Worm (Caenorhabditis elegans): Measurements from ENCODE around the gene F42A9.11.
A peak's percentile ranks its signal among the peaks of the same experiment; 100 is the strongest.

F42A9.11 gene

ce11 chrIV:8605217-8605616 lies 22.2 kb upstream of the F42A9.11 start:
- no peak for TF ChIP-seq ref-1 (GFP tag; conservative IDR thresholded peaks at IDR 0.05)
- no peak for TF ChIP-seq med-1 (GFP tag; optimal IDR thresholded peaks at IDR 0.05; ENCODE audit: insufficient read depth)
- TF ChIP-seq klf-2 (GFP tag; conservative IDR thresholded peaks at IDR 0.05), result no peak
- TF ChIP-seq cog-1 (tag; optimal IDR thresholded peaks at IDR 0.05), result no peak
- no peak for TF ChIP-seq tab-1 (GFP tag; IDR thresholded peaks at IDR 0.05)
- no peak for TF ChIP-seq T22C8.4 (GFP tag; IDR thresholded peaks at IDR 0.05)
- no peak for TF ChIP-seq ztf-23 (GFP tag; IDR thresholded peaks at IDR 0.05)
- TF ChIP-seq flt-1 (GFP tag; IDR thresholded peaks at IDR 0.05), result no peak
- TF ChIP-seq ztf-29 (GFP tag; IDR thresholded peaks at IDR 0.05), result no peak

- TF ChIP-seq cog-1 (tag; optimal IDR thresholded peaks at IDR 0.05), result no peak
Measured at ce11 chrIV:8608204-8608603, 19.2 kb upstream of the F42A9.11 start.

- TF ChIP-seq T22C8.4 (GFP tag; IDR thresholded peaks at IDR 0.05), result no peak
- no peak for TF ChIP-seq flt-1 (GFP tag; IDR thresholded peaks at IDR 0.05)
- TF ChIP-seq med-1 (GFP tag; optimal IDR thresholded peaks at IDR 0.05; ENCODE audit: insufficient read depth), result no peak
- TF ChIP-seq cog-1 (tag; optimal IDR thresholded peaks at IDR 0.05), result no peak
- TF ChIP-seq tab-1 (GFP tag; IDR thresholded peaks at IDR 0.05), result no peak
- TF ChIP-seq ztf-23 (GFP tag; IDR thresholded peaks at IDR 0.05), result no peak
- TF ChIP-seq klf-2 (GFP tag; conservative IDR thresholded peaks at IDR 0.05), result no peak
- no peak for TF ChIP-seq ztf-29 (GFP tag; IDR thresholded peaks at IDR 0.05)
- no peak for TF ChIP-seq ref-1 (GFP tag; conservative IDR thresholded peaks at IDR 0.05)
Measured at ce11 chrIV:8608934-8609333, 18.5 kb upstream of the F42A9.11 start, which contains the start of gene F42A9.6. Gene F42A9.6, plus strand, starts transcription at chrIV:8609234.

- TF ChIP-seq flt-1 (GFP tag; IDR thresholded peaks at IDR 0.05) (no peak), ztf-23 (GFP tag; IDR thresholded peaks at IDR 0.05) (no peak), tab-1 (GFP tag; IDR thresholded peaks at IDR 0.05) (no peak), klf-2 (GFP tag; conservative IDR thresholded peaks at IDR 0.05) (no peak)
Measured at ce11 chrIV:8611886-8612542, 15.4 kb upstream of the F42A9.11 start, which contains the start of the genes F42A9.17 and cyp-33E2. Gene F42A9.17, minus strand, starts transcription at chrIV:8611936. Gene cyp-33E2, plus strand, starts transcription at chrIV:8612334.

- no peak for TF ChIP-seq ztf-23 (GFP tag; IDR thresholded peaks at IDR 0.05)
- TF ChIP-seq ztf-29 (GFP tag; IDR thresholded peaks at IDR 0.05), result no peak
- no peak for TF ChIP-seq flt-1 (GFP tag; IDR thresholded peaks at IDR 0.05)
- no peak for TF ChIP-seq klf-2 (GFP tag; conservative IDR thresholded peaks at IDR 0.05)
- no peak for TF ChIP-seq cog-1 (tag; optimal IDR thresholded peaks at IDR 0.05)
- no peak for TF ChIP-seq ref-1 (GFP tag; conservative IDR thresholded peaks at IDR 0.05)
- TF ChIP-seq T22C8.4 (GFP tag; IDR thresholded peaks at IDR 0.05), result no peak
- TF ChIP-seq med-1 (GFP tag; optimal IDR thresholded peaks at IDR 0.05; ENCODE audit: insufficient read depth), result no peak
- no peak for TF ChIP-seq tab-1 (GFP tag; IDR thresholded peaks at IDR 0.05)
Measured at ce11 chrIV:8614680-8615079, 12.8 kb upstream of the F42A9.11 start, which contains the start of gene cyp-33E3. Gene cyp-33E3, plus strand, starts transcription at chrIV:8614995.

ce11 chrIV:8615314-8615713 lies 12.1 kb upstream of the F42A9.11 start:
- TF ChIP-seq tab-1 (GFP tag; IDR thresholded peaks at IDR 0.05) (no peak), flt-1 (GFP tag; IDR thresholded peaks at IDR 0.05) (no peak), klf-2 (GFP tag; conservative IDR thresholded peaks at IDR 0.05) (no peak), ref-1 (GFP tag; conservative IDR thresholded peaks at IDR 0.05) (no peak), T22C8.4 (GFP tag; IDR thresholded peaks at IDR 0.05) (no peak), ztf-23 (GFP tag; IDR thresholded peaks at IDR 0.05) (no peak), ztf-29 (GFP tag; IDR thresholded peaks at IDR 0.05) (no peak), med-1 (GFP tag; optimal IDR thresholded peaks at IDR 0.05; ENCODE audit: insufficient read depth) (no peak), cog-1 (tag; optimal IDR thresholded peaks at IDR 0.05) (no peak)

- TF ChIP-seq cog-1 (tag; optimal IDR thresholded peaks at IDR 0.05) (no peak), flt-1 (GFP tag; IDR thresholded peaks at IDR 0.05) (no peak), T22C8.4 (GFP tag; IDR thresholded peaks at IDR 0.05) (no peak), klf-2 (GFP tag; conservative IDR thresholded peaks at IDR 0.05) (no peak), ref-1 (GFP tag; conservative IDR thresholded peaks at IDR 0.05) (no peak), tab-1 (GFP tag; IDR thresholded peaks at IDR 0.05) (no peak), ztf-29 (GFP tag; IDR thresholded peaks at IDR 0.05) (no peak), med-1 (GFP tag; optimal IDR thresholded peaks at IDR 0.05; ENCODE audit: insufficient read depth) (no peak), ztf-23 (GFP tag; IDR thresholded peaks at IDR 0.05) (no peak)
Measured at ce11 chrIV:8617047-8617446, 10.4 kb upstream of the F42A9.11 start, which contains the start of the genes F42A9.7 and F42A9.3. Gene F42A9.7, minus strand, starts transcription at chrIV:8617147. Gene F42A9.3, plus strand, starts transcription at chrIV:8617260.

- TF ChIP-seq ztf-29 (GFP tag; IDR thresholded peaks at IDR 0.05), result no peak
- TF ChIP-seq klf-2 (GFP tag; conservative IDR thresholded peaks at IDR 0.05), result no peak
- no peak for TF ChIP-seq T22C8.4 (GFP tag; IDR thresholded peaks at IDR 0.05)
- TF ChIP-seq ztf-23 (GFP tag; IDR thresholded peaks at IDR 0.05), result no peak
- no peak for TF ChIP-seq med-1 (GFP tag; optimal IDR thresholded peaks at IDR 0.05; ENCODE audit: insufficient read depth)
- TF ChIP-seq flt-1 (GFP tag; IDR thresholded peaks at IDR 0.05), result no peak
- TF ChIP-seq ref-1 (GFP tag; conservative IDR thresholded peaks at IDR 0.05), result no peak
- TF ChIP-seq cog-1 (tag; optimal IDR thresholded peaks at IDR 0.05), result no peak
Measured at ce11 chrIV:8618698-8619097, 8.7 kb upstream of the F42A9.11 start, which contains the start of gene F42A9.8. Gene F42A9.8, minus strand, starts transcription at chrIV:8618785.

ce11 chrIV:8620102-8620733 lies 7.2 kb upstream of the F42A9.11 start, which contains the start of gene lin-49:
Gene lin-49, plus strand, starts transcription at chrIV:8620683.
- TF ChIP-seq cog-1 (tag; optimal IDR thresholded peaks at IDR 0.05) (peak; percentile 43), med-1 (GFP tag; optimal IDR thresholded peaks at IDR 0.05; ENCODE audit: insufficient read depth) (no peak)

- no peak for TF ChIP-seq ref-1 (GFP tag; conservative IDR thresholded peaks at IDR 0.05)
- no peak for TF ChIP-seq flt-1 (GFP tag; IDR thresholded peaks at IDR 0.05)
- TF ChIP-seq T22C8.4 (GFP tag; IDR thresholded peaks at IDR 0.05), result no peak
- TF ChIP-seq med-1 (GFP tag; optimal IDR thresholded peaks at IDR 0.05; ENCODE audit: insufficient read depth), result no peak
- no peak for TF ChIP-seq ztf-23 (GFP tag; IDR thresholded peaks at IDR 0.05)
- TF ChIP-seq cog-1 (tag; optimal IDR thresholded peaks at IDR 0.05), result no peak
- no peak for TF ChIP-seq tab-1 (GFP tag; IDR thresholded peaks at IDR 0.05)
- TF ChIP-seq klf-2 (GFP tag; conservative IDR thresholded peaks at IDR 0.05), result no peak
- TF ChIP-seq ztf-29 (GFP tag; IDR thresholded peaks at IDR 0.05), result no peak
Measured at ce11 chrIV:8625730-8626129, 1.7 kb upstream of the F42A9.11 start.
